Worm (Caenorhabditis elegans): ENCODE measurements around the gene K01A12.3.

- TF ChIP-seq hlh-12 (tag; optimal IDR thresholded peaks at IDR 0.05) = no peak
- no peak for TF ChIP-seq dox-1 (GFP tag; IDR thresholded peaks at IDR 0.05)
- no peak for TF ChIP-seq pha-4 (tag; optimal IDR thresholded peaks at IDR 0.05)
- TF ChIP-seq unc-130 (GFP tag; optimal IDR thresholded peaks at IDR 0.05) = no peak
Observed at ce11 chrX:8643817-8644216, 18.8 kb upstream of the K01A12.3 start, which contains the start of gene stg-2.

All from whole organism, young adult.